Fruit fly (Drosophila melanogaster): ENCODE data around the gene Spn28F.

- no peak for TF ChIP-seq HLH4C (GFP tag; IDR thresholded peaks at IDR 0.05; ENCODE audit: partially characterized antibody)
- no peak for TF ChIP-seq Rx (GFP tag; IDR thresholded peaks at IDR 0.05)
- no peak for TF ChIP-seq CG33213 (GFP tag; optimal IDR thresholded peaks at IDR 0.05)
Measured at dm6 chr2L:8266145-8266544, 24.5 kb upstream of the Spn28F start.
